Fruit fly (Drosophila melanogaster): ENCODE measurements around the gene CG3792.

The CG3792 gene

DNA sequence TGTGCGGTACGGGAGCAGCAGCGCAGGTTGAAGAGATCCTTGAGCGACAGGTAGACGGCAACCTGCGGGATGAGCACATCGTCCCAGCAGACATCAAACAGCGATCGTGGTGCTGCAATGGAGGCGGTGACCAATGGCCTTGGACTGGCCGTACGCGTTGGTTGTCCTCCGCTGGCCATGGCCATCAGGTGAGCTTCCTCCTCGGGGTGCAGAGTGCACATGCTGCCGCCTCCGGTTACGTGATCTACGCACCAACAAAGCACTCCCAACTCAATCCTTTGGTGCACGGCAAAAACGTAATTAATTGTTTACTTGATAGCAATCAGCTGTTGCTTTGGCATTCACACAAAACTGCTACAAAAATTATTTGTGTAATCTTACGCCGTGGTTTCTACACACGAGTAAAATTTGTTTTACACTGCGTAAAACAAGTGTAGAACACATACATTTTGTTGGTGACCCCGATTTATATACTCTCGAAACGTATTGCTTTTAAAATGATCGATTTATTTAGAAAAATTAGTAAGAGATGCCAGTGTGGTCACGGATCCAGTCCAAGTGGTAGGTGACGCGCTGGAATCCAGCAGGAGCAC lies 27.6 kb upstream of the CG3792 start, which contains the start of gene jet (continued):
- no peak for TF ChIP-seq sug (tag; optimal IDR thresholded peaks at IDR 0.05)
- TF ChIP-seq kah (GFP tag; optimal IDR thresholded peaks at IDR 0.05) = no peak
- TF ChIP-seq lbe (GFP tag; optimal IDR thresholded peaks at IDR 0.05) = no peak
- no peak for TF ChIP-seq vvl (GFP tag; IDR thresholded peaks at IDR 0.05)
- TF ChIP-seq CG17829 (tag; optimal IDR thresholded peaks at IDR 0.05) = no peak
- TF ChIP-seq Antp (GFP tag; optimal IDR thresholded peaks at IDR 0.05) = no peak
- no peak for TF ChIP-seq Usf (GFP tag; optimal IDR thresholded peaks at IDR 0.05)
- no peak for TF ChIP-seq hb (GFP tag; IDR thresholded peaks at IDR 0.05; ENCODE audit: partially characterized antibody)
- no peak for TF ChIP-seq CG11695 (GFP tag; IDR thresholded peaks at IDR 0.05)
- no peak for TF ChIP-seq CHES-1-like (GFP tag; optimal IDR thresholded peaks at IDR 0.05)
- no peak for TF ChIP-seq CG5245 (GFP tag; optimal IDR thresholded peaks at IDR 0.05)
- TF ChIP-seq pan (optimal IDR thresholded peaks at IDR 0.05) = no peak
- no peak for TF ChIP-seq pan (GFP tag; optimal IDR thresholded peaks at IDR 0.05 in 1 of 2, IDR thresholded peaks at IDR 0.05 in 1 of 2)
- TF ChIP-seq CG3995 (GFP tag; optimal IDR thresholded peaks at IDR 0.05) = no peak
- no peak for TF ChIP-seq Chrac-16 (GFP tag; optimal IDR thresholded peaks at IDR 0.05)
- no peak for TF ChIP-seq chm (GFP tag; IDR thresholded peaks at IDR 0.05)
- TF ChIP-seq jumu (GFP tag; optimal IDR thresholded peaks at IDR 0.05) = no peak
- no peak for TF ChIP-seq CG9932 (GFP tag; IDR thresholded peaks at IDR 0.05)
- no peak for TF ChIP-seq pita (GFP tag; optimal IDR thresholded peaks at IDR 0.05)
- no peak for TF ChIP-seq CG18764 (GFP tag; optimal IDR thresholded peaks at IDR 0.05)
- no peak for TF ChIP-seq Sox102F (GFP tag; optimal IDR thresholded peaks at IDR 0.05)
- TF ChIP-seq sd (tag; optimal IDR thresholded peaks at IDR 0.05) = no peak
- TF ChIP-seq ind (GFP tag; optimal IDR thresholded peaks at IDR 0.05) = no peak
- no peak for TF ChIP-seq CG10321 (GFP tag; IDR thresholded peaks at IDR 0.05)
- no peak for TF ChIP-seq CG4328 (GFP tag; optimal IDR thresholded peaks at IDR 0.05)
- peak; percentile 82 for TF ChIP-seq amos (GFP tag; IDR thresholded peaks at IDR 0.05; ENCODE audit: partially characterized antibody)
- no peak for TF ChIP-seq CG18619 (GFP tag; optimal IDR thresholded peaks at IDR 0.05)
- peak; percentile 55; the same call in 1 of the 3 replicates for TF ChIP-seq CG7963 (GFP tag; IDR thresholded peaks at IDR 0.05; ENCODE audit: partially characterized antibody)
- TF ChIP-seq CG34422 (GFP tag; IDR thresholded peaks at IDR 0.05) = peak; percentile 24; the same call in 1 of the 3 replicates
- no peak for TF ChIP-seq gcm (GFP tag; optimal IDR thresholded peaks at IDR 0.05)
- TF ChIP-seq Dip2 (GFP tag; IDR thresholded peaks at IDR 0.05) = no peak
- TF ChIP-seq ato (GFP tag; IDR thresholded peaks at IDR 0.05; ENCODE audit: partially characterized antibody) = no peak
- peak; percentile 48 for TF ChIP-seq bbx (GFP tag; IDR thresholded peaks at IDR 0.05; ENCODE audit: partially characterized antibody)
- TF ChIP-seq CG18011 (GFP tag; optimal IDR thresholded peaks at IDR 0.05) = no peak
- TF ChIP-seq psq (GFP tag; optimal IDR thresholded peaks at IDR 0.05) = no peak
- TF ChIP-seq gsb-n (tag; optimal IDR thresholded peaks at IDR 0.05) = no peak
- TF ChIP-seq CG6683 (GFP tag; optimal IDR thresholded peaks at IDR 0.05) = no peak
- TF ChIP-seq Ravus (GFP tag; IDR thresholded peaks at IDR 0.05) = no peak
- TF ChIP-seq CG17568 (GFP tag; optimal IDR thresholded peaks at IDR 0.05) = no peak
- no peak for TF ChIP-seq CG18476 (GFP tag; optimal IDR thresholded peaks at IDR 0.05)
- no peak for TF ChIP-seq ap (GFP tag; IDR thresholded peaks at IDR 0.05)
- no peak for TF ChIP-seq CG4404 (GFP tag; IDR thresholded peaks at IDR 0.05)
- TF ChIP-seq sens-2 (GFP tag; IDR thresholded peaks at IDR 0.05) = no peak
- TF ChIP-seq scrt (GFP tag; optimal IDR thresholded peaks at IDR 0.05) = peak; percentile 1
- no peak for TF ChIP-seq CG14014 (GFP tag; IDR thresholded peaks at IDR 0.05)
- no peak for TF ChIP-seq CG6689 (GFP tag; IDR thresholded peaks at IDR 0.05)
- TF ChIP-seq gt (GFP tag; IDR thresholded peaks at IDR 0.05) = no peak
- TF ChIP-seq CG31365 (tag; optimal IDR thresholded peaks at IDR 0.05) = no peak
- TF ChIP-seq fru (optimal IDR thresholded peaks at IDR 0.05) = no peak
- no peak for TF ChIP-seq otp (GFP tag; IDR thresholded peaks at IDR 0.05)
- no peak for TF ChIP-seq CG17802 (tag; optimal IDR thresholded peaks at IDR 0.05)
- TF ChIP-seq CG34376 (GFP tag; optimal IDR thresholded peaks at IDR 0.05) = no peak
